Fruit fly (Drosophila melanogaster) Kc167 (cell line): ENCODE measurements around the gene CG34247.

Source experiments
- Myc ChIP-seq: fragments of >200 bp; optimal IDR thresholded peaks from 2 replicates; lab custom pipeline; 2017; ENCODE audit warnings: missing external identifiers
- Sin3A ChIP-seq: fragments of >200 bp; optimal IDR thresholded peaks from 2 replicates; lab custom pipeline; 2018; ENCODE audit warnings: missing external identifiers
- h ChIP-seq: fragments of >200 bp; optimal IDR thresholded peaks from 3 replicates; lab custom pipeline; 2018; ENCODE audit warnings: missing external identifiers
- insv ChIP-seq: fragments of >200 bp; optimal IDR thresholded peaks from 3 replicates; lab custom pipeline; 2018; ENCODE audit warnings: missing external identifiers
- psq ChIP-seq: fragments of >200 bp; optimal IDR thresholded peaks from 2 replicates; lab custom pipeline; 2017; ENCODE audit warnings: missing external identifiers
- ttk ChIP-seq: sonication (Bioruptor generic); optimal IDR thresholded peaks from 2 replicates; lab custom pipeline; 2017; ENCODE audit warnings: missing external identifiers

CG34247 gene

DNA sequence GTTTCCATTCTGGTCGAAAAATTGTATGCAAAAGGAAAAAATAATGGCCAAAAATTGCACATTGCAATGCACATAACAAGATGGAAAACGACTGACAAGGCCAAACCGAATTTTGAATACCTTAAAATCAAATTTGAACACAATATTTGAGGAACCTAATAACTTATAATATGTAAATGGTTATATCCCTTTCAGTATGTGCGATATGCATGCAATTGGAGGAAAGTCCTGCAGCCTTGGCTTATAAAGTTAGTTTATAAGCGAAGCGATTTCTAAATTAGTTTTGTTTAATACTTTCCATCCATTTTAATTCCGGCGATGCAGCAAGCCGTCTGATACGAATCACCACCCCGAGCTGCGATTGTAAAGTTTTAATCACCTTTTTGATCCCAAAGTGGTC is 36.2 kb downstream of the CG34247 start:
- no peak for TF ChIP-seq insv (lab: Kevin White, UChicago)
- TF ChIP-seq psq (lab: Kevin White, UChicago): no peak
- no peak for TF ChIP-seq h (lab: Kevin White, UChicago)
- no peak for TF ChIP-seq ttk (lab: Kevin White, UChicago)
- TF ChIP-seq Myc (lab: Kevin White, UChicago): no peak
- TF ChIP-seq Sin3A (lab: Kevin White, UChicago): no peak

DNA sequence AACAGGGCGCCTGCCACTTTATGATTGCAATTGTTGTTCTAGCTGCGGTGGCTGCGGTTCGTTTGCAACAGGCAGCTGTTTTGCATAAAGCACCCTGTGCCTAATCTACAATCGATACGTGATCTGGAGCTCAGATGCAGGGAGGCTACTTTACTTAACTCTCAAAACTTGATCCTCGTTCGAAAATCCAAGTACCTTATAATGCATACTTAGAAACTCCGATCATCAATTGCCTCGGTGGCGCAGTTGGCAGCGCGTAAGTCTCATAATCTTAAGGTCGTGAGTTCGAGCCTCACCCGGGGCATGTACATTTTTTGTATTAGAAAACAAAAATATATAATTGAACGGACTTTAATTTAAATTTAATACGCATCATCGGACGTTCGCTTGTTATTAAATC is 39.6 kb downstream of the CG34247 start:
- TF ChIP-seq Myc (lab: Kevin White, UChicago) (no peak), insv (lab: Kevin White, UChicago) (no peak), h (lab: Kevin White, UChicago) (no peak), Sin3A (lab: Kevin White, UChicago) (no peak), ttk (lab: Kevin White, UChicago) (no peak), psq (lab: Kevin White, UChicago) (no peak)

DNA sequence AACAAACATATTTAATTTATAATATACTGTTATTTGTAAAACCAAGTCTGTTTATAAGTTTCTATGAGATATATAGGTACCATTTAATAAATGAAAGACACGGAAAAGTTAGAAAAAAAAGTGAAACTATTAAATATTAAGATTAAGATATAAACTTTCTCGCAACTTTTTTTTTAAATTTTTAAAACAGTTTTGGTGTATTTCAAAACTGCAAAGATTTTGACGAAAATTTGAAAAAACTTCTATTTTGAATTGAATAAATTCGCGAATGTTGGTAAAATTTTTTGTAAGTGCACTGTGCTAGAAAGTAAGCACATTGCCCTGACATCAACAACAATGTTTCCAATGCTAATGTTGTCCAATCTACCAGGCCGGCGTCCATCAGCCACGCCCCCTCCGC is 40.1 kb downstream of the CG34247 start:
- TF ChIP-seq ttk (lab: Kevin White, UChicago) (no peak), h (lab: Kevin White, UChicago) (no peak), Myc (lab: Kevin White, UChicago) (no peak), Sin3A (lab: Kevin White, UChicago) (no peak), psq (lab: Kevin White, UChicago) (no peak), insv (lab: Kevin White, UChicago) (no peak)

DNA sequence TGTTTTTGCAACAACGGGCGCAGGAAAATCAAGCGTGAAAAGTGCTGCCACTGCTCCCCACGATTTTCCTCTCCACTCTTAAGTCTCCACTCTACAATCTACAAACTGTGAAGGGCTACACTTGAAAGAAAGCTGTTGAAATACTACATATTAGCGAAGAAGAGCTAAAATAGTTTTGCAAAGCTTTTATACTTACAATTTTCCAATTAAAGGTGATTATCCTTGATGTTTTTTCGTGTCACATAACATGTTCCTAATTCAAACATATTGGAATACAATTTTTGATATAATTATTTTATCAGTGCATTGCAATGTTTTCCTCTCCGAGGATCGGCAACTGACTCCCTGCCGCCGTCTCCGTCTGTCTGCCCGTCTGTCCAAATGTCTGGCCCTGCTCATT is 43.5 kb downstream of the CG34247 start:
- TF ChIP-seq insv (lab: Kevin White, UChicago): no peak
- TF ChIP-seq Sin3A (lab: Kevin White, UChicago): no peak
- no peak for TF ChIP-seq h (lab: Kevin White, UChicago)
- TF ChIP-seq Myc (lab: Kevin White, UChicago): no peak
- TF ChIP-seq psq (lab: Kevin White, UChicago): no peak
- TF ChIP-seq ttk (lab: Kevin White, UChicago): no peak

DNA sequence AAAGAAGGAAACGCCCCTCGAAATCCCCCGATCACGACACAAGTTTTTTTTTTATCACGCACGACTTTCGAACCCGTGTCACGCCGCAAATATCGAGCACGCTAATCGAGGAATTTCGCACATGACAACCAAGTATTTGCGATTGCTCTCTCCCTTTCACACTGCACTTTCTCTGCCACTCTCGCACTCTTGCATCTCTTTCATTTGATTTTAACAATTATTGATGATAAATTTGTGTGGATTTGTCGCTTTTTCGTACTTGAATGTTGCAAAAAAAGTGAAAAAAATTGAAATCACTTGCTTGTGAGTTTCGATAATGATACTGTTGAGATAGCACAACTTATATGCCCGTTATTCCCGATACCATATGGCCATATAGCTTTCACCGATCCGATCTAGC is 44.2 kb downstream of the CG34247 start, which contains the start of gene CG13073:
CG13073 (minus strand) TSS at position 101 of the 400 bp plus-strand sequence.
- no peak for TF ChIP-seq ttk (lab: Kevin White, UChicago)

DNA sequence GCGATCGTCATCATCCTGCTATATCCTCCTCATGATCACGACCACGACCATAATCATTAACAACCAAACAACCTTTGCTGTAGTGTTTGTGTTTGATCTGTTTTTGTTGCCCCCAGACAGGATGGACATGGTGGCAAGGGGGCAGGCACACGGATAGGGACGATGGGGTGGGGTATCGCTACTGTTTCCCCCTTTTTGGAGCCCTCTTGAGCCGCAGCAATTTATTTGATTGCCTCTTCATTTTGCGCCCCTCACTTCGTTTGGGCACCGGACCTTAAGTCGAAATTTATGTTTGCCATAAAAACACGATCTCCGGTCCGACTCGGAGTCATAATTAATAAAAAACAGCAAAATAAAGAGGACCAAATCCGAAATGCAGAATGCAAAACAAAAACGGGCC is 45.6 kb downstream of the CG34247 start:
- TF ChIP-seq Myc (lab: Kevin White, UChicago) (no peak), psq (lab: Kevin White, UChicago) (no peak), h (lab: Kevin White, UChicago) (no peak), insv (lab: Kevin White, UChicago) (no peak)

DNA sequence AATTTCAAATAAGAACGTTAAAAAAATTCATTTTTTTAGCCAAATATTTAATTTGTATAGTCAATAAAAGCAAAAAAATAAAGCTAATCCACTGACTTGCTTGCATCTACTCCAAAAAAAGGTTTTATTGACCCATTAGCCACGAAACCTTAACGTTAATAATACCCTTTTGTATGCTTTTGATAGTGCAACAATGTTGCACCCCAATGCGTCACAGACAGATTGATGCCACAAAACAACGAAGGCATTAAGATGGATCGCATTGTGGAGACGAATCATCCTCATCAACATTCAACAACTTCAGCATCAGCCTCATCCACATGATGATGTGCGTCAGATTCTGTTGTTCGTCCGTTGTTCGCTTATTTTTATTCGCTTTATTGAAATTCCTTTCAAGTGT is 46.0 kb downstream of the CG34247 start:
- TF ChIP-seq psq (lab: Kevin White, UChicago) (no peak), h (lab: Kevin White, UChicago) (no peak), ttk (lab: Kevin White, UChicago) (no peak), Sin3A (lab: Kevin White, UChicago) (no peak), Myc (lab: Kevin White, UChicago) (no peak), insv (lab: Kevin White, UChicago) (no peak)

DNA sequence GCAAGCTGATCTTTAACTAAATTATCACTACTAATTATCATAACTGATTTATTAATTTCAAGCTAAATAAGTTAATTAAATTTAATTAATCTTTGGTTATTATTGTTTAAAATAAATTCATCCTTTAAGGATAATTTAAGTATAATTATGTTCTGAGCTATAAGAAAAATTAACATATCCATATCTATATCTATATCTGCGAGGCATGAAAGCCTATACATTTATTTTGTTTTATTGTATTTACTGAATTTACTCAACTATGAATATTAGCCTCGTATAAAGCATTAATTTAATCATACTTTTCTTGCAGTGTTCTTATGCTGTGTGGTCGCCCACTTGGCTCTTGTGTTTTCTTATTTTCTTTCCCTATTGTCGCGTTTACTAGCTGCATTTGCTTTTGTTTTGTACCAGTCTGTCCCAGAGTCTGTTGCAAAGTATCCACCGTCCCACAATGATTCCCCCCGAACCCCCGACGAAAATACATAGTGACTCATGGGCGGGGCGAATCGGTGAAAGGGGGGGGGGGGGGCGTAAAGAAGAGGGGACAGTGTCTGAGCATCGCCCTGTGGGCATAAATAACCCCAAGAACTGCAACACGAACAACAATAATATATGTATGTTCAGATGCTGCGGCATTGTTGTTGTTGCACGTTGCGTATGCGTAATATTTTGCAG is 46.7 kb downstream of the CG34247 start:
- no peak for TF ChIP-seq Myc (lab: Kevin White, UChicago)
- no peak for TF ChIP-seq Sin3A (lab: Kevin White, UChicago)
- no peak for TF ChIP-seq psq (lab: Kevin White, UChicago)
- TF ChIP-seq h (lab: Kevin White, UChicago): no peak
- no peak for TF ChIP-seq ttk (lab: Kevin White, UChicago)
- no peak for TF ChIP-seq insv (lab: Kevin White, UChicago)

DNA sequence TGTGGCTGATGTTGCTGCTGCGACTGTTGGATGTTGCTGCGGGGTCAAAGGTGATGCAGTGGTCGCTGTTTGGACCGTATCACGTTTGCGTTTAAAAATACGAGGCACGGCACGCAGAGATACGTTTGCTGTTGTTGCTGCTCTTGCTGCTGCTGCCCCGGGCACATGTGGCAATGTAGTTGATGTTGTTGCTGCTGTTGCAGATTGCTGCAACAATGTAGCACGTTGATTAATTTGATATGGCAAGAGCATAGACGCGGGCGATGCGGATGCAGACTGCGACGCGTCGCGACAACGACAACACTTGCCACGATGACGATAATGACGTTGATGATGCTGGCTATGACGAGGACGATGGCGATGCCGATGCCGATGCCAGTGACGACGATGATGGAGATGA is 48.2 kb downstream of the CG34247 start:
- TF ChIP-seq Myc (lab: Kevin White, UChicago) (no peak), psq (lab: Kevin White, UChicago) (no peak), Sin3A (lab: Kevin White, UChicago) (no peak), insv (lab: Kevin White, UChicago) (no peak), ttk (lab: Kevin White, UChicago) (no peak), h (lab: Kevin White, UChicago) (no peak)

DNA sequence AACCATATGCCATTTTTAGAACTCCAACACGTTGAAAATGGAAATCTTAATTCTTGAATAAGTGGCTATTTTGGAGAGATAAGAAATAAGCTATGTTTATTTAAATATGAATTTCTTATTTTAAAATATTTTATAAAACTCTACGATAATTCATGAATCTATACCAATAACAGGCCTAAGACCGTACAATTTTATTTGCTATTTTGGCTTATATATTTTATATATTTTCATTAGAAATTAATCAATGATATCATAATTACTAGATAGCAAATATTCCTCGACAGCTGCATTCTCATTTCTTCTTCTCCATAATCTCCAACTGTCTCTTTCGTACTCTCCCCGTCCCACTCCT is 49.5 kb downstream of the CG34247 start:
- no peak for TF ChIP-seq insv (lab: Kevin White, UChicago)
- TF ChIP-seq psq (lab: Kevin White, UChicago): no peak
- TF ChIP-seq Sin3A (lab: Kevin White, UChicago): no peak
